Fruit fly (Drosophila melanogaster) whole organism, pupa: ENCODE results near the gene Pp2A-29B.

ENCODE experiments used
- CG10348 ChIP-seq: fragments of 200-800 bp; sonication (Bioruptor generic); IDR thresholded peaks from 2 replicates; pipeline ENCODE4 v1.3.6; 2022; ENCODE audit warnings: missing biosample characterization, missing genetic modification characterization
- gl ChIP-seq: fragments of 200-800 bp; sonication (Bioruptor generic); optimal IDR thresholded peaks from 2 replicates; lab custom pipeline; 2018; ENCODE audit warnings: missing biosample characterization, mild to moderate bottlenecking, missing genetic modification characterization

DNA sequence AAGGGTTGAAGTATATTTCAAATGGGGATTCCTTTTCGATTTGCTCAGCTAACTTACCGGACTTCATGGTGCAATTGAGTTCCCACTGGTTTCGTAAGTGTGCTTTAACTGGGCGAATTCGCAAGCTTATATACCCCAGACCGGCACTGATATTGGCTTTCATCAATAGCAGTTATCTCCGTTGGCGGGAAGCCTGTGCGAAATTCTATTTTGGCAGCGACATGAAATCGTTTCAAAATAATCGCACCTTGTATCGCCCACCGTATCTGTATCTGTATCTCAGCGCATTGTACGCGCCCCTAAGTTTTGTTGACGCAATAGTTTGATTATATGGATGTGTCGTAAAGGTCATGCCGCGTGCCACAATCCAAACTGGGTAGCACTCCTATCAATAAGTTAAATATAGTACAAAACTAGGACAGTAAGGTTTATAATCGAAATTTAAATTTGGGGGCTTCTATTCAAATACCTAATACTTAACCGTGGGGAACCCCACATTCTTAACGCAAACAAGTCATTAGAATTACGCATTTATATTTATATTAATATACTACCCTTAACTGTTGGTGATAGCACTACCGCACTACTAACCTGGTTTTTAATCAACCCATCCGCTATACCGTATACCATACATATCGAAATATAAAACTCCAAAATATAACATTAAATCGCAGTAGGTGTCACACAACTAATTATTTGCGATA is 30.3 kb downstream of the Pp2A-29B start, which contains the start of the genes Peritrophin-15a and CG13385:
- TF ChIP-seq gl (tag; lab: Kevin White, UChicago): no peak
- no peak for TF ChIP-seq CG10348
